Fruit fly (Drosophila melanogaster): ENCODE data around the gene CG46525.

dm6 chr3L:17428779-17429178, 46.2 kb upstream of the CG46525 start, which contains the start of gene Gorab:
- peak; percentile 72 for TF ChIP-seq slp2 (GFP tag; optimal IDR thresholded peaks at IDR 0.05)
- peak; percentile 90 for TF ChIP-seq CG12942 (GFP tag; optimal IDR thresholded peaks at IDR 0.05)
- 0 out of 2 replicates have a peak, but pooled peaks have one; percentile 23 for TF ChIP-seq wdn (GFP tag; IDR thresholded peaks at IDR 0.05)
- peak; percentile 89 for TF ChIP-seq CG31224 (GFP tag; IDR thresholded peaks at IDR 0.05)
